Fruit fly (Drosophila melanogaster) whole organism, adult: ENCODE measurements around the gene CG43074.
A peak's percentile ranks its signal among the peaks of the same experiment; 100 is the strongest.

ENCODE experiments used
- CG11617 ChIP-seq: fragments of 200-800 bp; sonication (Bioruptor generic); optimal IDR thresholded peaks from 2 replicates; lab custom pipeline; 2017; ENCODE audit warnings: mild to moderate bottlenecking, missing biosample characterization, missing genetic modification reagents, missing genetic modification characterization
- CG12768 ChIP-seq: fragments of 200-800 bp; sonication (Bioruptor generic); optimal IDR thresholded peaks from 2 replicates; lab custom pipeline; 2017; ENCODE audit warnings: missing biosample characterization, missing genetic modification characterization, mild to moderate bottlenecking, moderate library complexity, missing genetic modification reagents
- CG14711 ChIP-seq: fragments of 200-800 bp; sonication (Bioruptor generic); optimal IDR thresholded peaks from 2 replicates; lab custom pipeline; 2018; ENCODE audit warnings: missing biosample characterization, mild to moderate bottlenecking, missing genetic modification characterization, moderate library complexity
- CG1620 ChIP-seq: fragments of 200-800 bp; sonication (Bioruptor generic); optimal IDR thresholded peaks from 2 replicates; lab custom pipeline; 2016; ENCODE audit warnings: missing biosample characterization, missing genetic modification characterization
- CG33017 ChIP-seq: fragments of 200-800 bp; sonication (Bioruptor generic); optimal IDR thresholded peaks from 2 replicates; lab custom pipeline; 2018; ENCODE audit warnings: missing biosample characterization, mild to moderate bottlenecking, missing genetic modification characterization, moderate library complexity
- CG5204 ChIP-seq: fragments of 200-800 bp; sonication (Bioruptor generic); optimal IDR thresholded peaks from 2 replicates; lab custom pipeline; 2016; ENCODE audit warnings: missing biosample characterization, missing genetic modification characterization
- CG7045 ChIP-seq: fragments of 200-800 bp; sonication (Bioruptor generic); optimal IDR thresholded peaks from 2 replicates; lab custom pipeline; 2017; ENCODE audit warnings: missing biosample characterization, mild to moderate bottlenecking, missing genetic modification characterization
- CG7101 ChIP-seq: fragments of 200-800 bp; sonication (Bioruptor generic); optimal IDR thresholded peaks from 2 replicates; lab custom pipeline; 2018; ENCODE audit warnings: missing biosample characterization, mild to moderate bottlenecking, missing genetic modification characterization, moderate library complexity
- Clk ChIP-seq: fragments of 200-800 bp; sonication (Bioruptor generic); optimal IDR thresholded peaks from 2 replicates; lab custom pipeline; 2017; ENCODE audit warnings: missing biosample characterization, missing genetic modification characterization
- Crg-1 ChIP-seq: fragments of 200-800 bp; sonication (Bioruptor generic); optimal IDR thresholded peaks from 2 replicates; lab custom pipeline; 2016; ENCODE audit warnings: missing biosample characterization, missing genetic modification characterization
- Hr96 ChIP-seq: fragments of 200-800 bp; sonication (Bioruptor generic); optimal IDR thresholded peaks from 2 replicates; lab custom pipeline; 2016; ENCODE audit warnings: missing biosample characterization, missing genetic modification characterization
- Mnt ChIP-seq: fragments of 200-800 bp; sonication (Bioruptor generic); optimal IDR thresholded peaks from 2 replicates; lab custom pipeline; 2016; ENCODE audit warnings: missing biosample characterization, mild to moderate bottlenecking, missing genetic modification characterization
- bab1 ChIP-seq: fragments of 200-800 bp; sonication (Bioruptor generic); optimal IDR thresholded peaks from 3 replicates; lab custom pipeline; 2019; ENCODE audit warnings: missing biosample characterization, mild to moderate bottlenecking, missing genetic modification characterization, moderate library complexity
- cic ChIP-seq: fragments of 200-800 bp; sonication (Bioruptor generic); optimal IDR thresholded peaks from 2 replicates; lab custom pipeline; 2017; ENCODE audit warnings: missing biosample characterization, mild to moderate bottlenecking, missing genetic modification characterization, moderate library complexity
- cnc ChIP-seq, 2 experiments: fragments of >200 bp; optimal IDR thresholded peaks; 2 replicates each; lab custom pipeline; 2017
- kay ChIP-seq: fragments of 200-800 bp; sonication (Bioruptor generic); peaks from one replicate; lab custom pipeline; 2016; ENCODE audit warnings: missing biosample characterization, missing genetic modification characterization, borderline replicate concordance
- ovo ChIP-seq: fragments of 200-800 bp; sonication (Bioruptor generic); optimal IDR thresholded peaks from 2 replicates; lab custom pipeline; 2016; ENCODE audit warnings: missing biosample characterization, missing genetic modification characterization
- pad ChIP-seq: fragments of 200-800 bp; sonication (Bioruptor generic); optimal IDR thresholded peaks from 3 replicates; lab custom pipeline; 2017; ENCODE audit warnings: missing biosample characterization, missing genetic modification characterization, mild to moderate bottlenecking, moderate library complexity, missing genetic modification reagents
- tj ChIP-seq: fragments of 200-800 bp; sonication (Bioruptor generic); optimal IDR thresholded peaks from 3 replicates; lab custom pipeline; 2017; ENCODE audit warnings: missing biosample characterization, mild to moderate bottlenecking, missing genetic modification characterization, moderate library complexity
- toe ChIP-seq: fragments of 200-800 bp; sonication (Bioruptor generic); optimal IDR thresholded peaks from 2 replicates; lab custom pipeline; 2016; ENCODE audit warnings: missing biosample characterization, missing genetic modification characterization

Gene CG43074

DNA sequence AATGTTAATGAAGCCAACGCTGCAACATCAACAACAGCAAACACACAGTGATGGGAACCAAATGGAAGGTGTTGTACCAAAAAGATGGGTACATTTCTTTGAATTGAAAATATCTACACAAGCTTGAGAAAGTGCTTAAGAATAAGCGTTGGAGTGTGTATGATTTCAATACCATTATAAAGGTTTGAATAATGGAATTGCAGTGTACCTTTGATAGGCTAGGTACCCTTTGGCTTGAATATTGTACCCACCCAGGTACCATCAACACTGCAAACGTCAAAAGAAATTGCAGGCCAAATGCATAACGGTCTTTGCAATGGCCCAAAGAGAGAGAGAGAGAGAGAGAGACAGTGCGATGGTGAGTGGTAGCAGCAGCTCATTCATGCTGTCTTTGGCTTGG, 31.8 kb downstream of the CG43074 start:
- no peak for TF ChIP-seq CG11617 (GFP tag; lab: Kevin White, UChicago)
- TF ChIP-seq bab1 (GFP tag; lab: Kevin White, UChicago) = no peak
- TF ChIP-seq toe = no peak
- TF ChIP-seq Hr96 = no peak
- TF ChIP-seq Clk (GFP tag; lab: Kevin White, UChicago) = no peak
- TF ChIP-seq CG33017 (tag; lab: Kevin White, UChicago) = no peak
- TF ChIP-seq CG7045 (GFP tag; lab: Kevin White, UChicago) = no peak
- TF ChIP-seq pad = no peak
- no peak for TF ChIP-seq CG1620 (GFP tag; lab: Kevin White, UChicago)
- TF ChIP-seq CG5204 = no peak
- no peak for TF ChIP-seq CG12768 (GFP tag; lab: Kevin White, UChicago)
- TF ChIP-seq Mnt (GFP tag; lab: Kevin White, UChicago) = no peak

dm6 chr3L:3451774-3452173, 32.7 kb downstream of the CG43074 start:
- TF ChIP-seq toe = no peak
- TF ChIP-seq tj (GFP tag; lab: Kevin White, UChicago) = peak; percentile 7

- no peak for TF ChIP-seq Crg-1 (GFP tag; lab: Kevin White, UChicago)
- no peak for TF ChIP-seq CG7045 (GFP tag; lab: Kevin White, UChicago)
- no peak for TF ChIP-seq CG11617 (GFP tag; lab: Kevin White, UChicago)
- no peak for TF ChIP-seq cnc (optimal IDR thresholded peaks at IDR 0.05; lab: Kevin White, UChicago)
- TF ChIP-seq Mnt (GFP tag; lab: Kevin White, UChicago) = no peak
- no peak for TF ChIP-seq tj (GFP tag; lab: Kevin White, UChicago)
- TF ChIP-seq pad = no peak
- no peak for TF ChIP-seq bab1 (GFP tag; lab: Kevin White, UChicago)
These were observed 34.0 kb downstream of the CG43074 start for dm6 chr3L:3450410-3450809.

DNA sequence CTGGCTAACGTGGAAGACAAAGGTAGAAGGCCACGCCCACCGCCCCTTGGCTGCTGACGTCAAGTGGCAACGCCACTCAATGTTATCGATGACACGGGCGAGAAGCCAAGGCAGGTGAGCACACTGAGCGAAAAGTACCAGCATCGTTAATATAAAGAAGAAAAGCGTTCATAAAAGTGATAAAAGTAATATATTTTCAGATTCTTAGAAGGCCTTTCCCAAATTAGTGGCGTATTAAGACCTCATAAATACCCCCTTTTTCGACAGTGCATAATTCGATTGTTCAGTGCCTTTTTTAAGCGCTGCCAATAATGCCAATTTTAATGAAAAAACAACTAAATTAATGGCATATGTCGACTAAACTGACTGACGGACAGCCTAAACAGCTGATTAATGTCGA, 34.8 kb downstream of the CG43074 start:
- TF ChIP-seq bab1 (GFP tag; lab: Kevin White, UChicago) (no peak), CG11617 (GFP tag; lab: Kevin White, UChicago) (no peak), CG14711 (tag; lab: Kevin White, UChicago) (no peak), Hr96 (no peak), Clk (GFP tag; lab: Kevin White, UChicago) (no peak), ovo (no peak), CG5204 (no peak), toe (no peak), kay (GFP tag; lab: Kevin White, UChicago) (no peak), Crg-1 (GFP tag; lab: Kevin White, UChicago) (no peak), CG12768 (GFP tag; lab: Kevin White, UChicago) (no peak)

DNA sequence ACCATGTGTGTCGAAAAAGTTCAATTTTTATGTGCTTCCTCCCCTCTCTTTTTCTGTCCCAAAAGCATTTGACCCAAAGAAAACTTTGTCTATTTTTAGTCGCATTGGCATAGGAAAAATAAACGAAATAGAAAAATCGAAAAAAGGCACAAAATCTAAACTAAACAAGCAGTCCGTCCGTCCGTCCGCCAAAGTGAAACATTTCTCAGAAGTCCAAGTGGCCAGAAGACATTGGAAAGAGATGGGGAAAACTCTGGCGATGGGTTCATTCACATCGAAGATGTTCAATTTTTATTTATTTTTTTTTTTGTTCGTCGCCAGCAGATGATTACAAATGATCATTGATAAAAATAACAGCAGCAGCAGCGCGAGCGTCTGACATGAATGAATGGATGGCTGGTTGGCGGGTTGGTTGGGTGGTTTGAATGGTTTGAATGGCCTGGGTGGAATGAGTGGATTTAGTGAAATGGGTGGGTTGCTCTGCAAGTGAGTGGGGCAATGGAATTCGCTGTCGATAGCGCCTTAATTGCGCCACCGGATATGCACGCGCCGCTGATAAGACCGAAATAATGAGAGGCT, 36.4 kb downstream of the CG43074 start:
- no peak for TF ChIP-seq toe
- TF ChIP-seq CG33017 (tag; lab: Kevin White, UChicago) = no peak
- TF ChIP-seq CG12768 (GFP tag; lab: Kevin White, UChicago) = no peak
- TF ChIP-seq CG1620 (GFP tag; lab: Kevin White, UChicago) = no peak
- no peak for TF ChIP-seq tj (GFP tag; lab: Kevin White, UChicago)
- TF ChIP-seq Crg-1 (GFP tag; lab: Kevin White, UChicago) = no peak
- no peak for TF ChIP-seq bab1 (GFP tag; lab: Kevin White, UChicago)
- TF ChIP-seq Clk (GFP tag; lab: Kevin White, UChicago) = no peak
- TF ChIP-seq pad = no peak
- no peak for TF ChIP-seq CG7045 (GFP tag; lab: Kevin White, UChicago)
- TF ChIP-seq cnc (optimal IDR thresholded peaks at IDR 0.05; lab: Kevin White, UChicago) = no peak

- TF ChIP-seq CG33017 (tag; lab: Kevin White, UChicago) (no peak), CG12768 (GFP tag; lab: Kevin White, UChicago) (no peak), CG7045 (GFP tag; lab: Kevin White, UChicago) (no peak), pad (no peak), kay (GFP tag; lab: Kevin White, UChicago) (no peak), CG1620 (GFP tag; lab: Kevin White, UChicago) (no peak), Mnt (GFP tag; lab: Kevin White, UChicago) (no peak)
These were observed 40.1 kb downstream of the CG43074 start for dm6 chr3L:3444246-3444785.

- no peak for TF ChIP-seq pad
- no peak for TF ChIP-seq ovo
- no peak for TF ChIP-seq Crg-1 (GFP tag; lab: Kevin White, UChicago)
- TF ChIP-seq CG12768 (GFP tag; lab: Kevin White, UChicago) = no peak
- no peak for TF ChIP-seq CG7045 (GFP tag; lab: Kevin White, UChicago)
- no peak for TF ChIP-seq CG14711 (tag; lab: Kevin White, UChicago)
- no peak for TF ChIP-seq cic
- TF ChIP-seq CG7101 (tag; lab: Kevin White, UChicago) = no peak
- TF ChIP-seq Hr96 = no peak
- TF ChIP-seq CG33017 (tag; lab: Kevin White, UChicago) = no peak
- no peak for TF ChIP-seq CG5204
- TF ChIP-seq bab1 (GFP tag; lab: Kevin White, UChicago) = no peak
- no peak for TF ChIP-seq CG1620 (GFP tag; lab: Kevin White, UChicago)
- TF ChIP-seq cnc (optimal IDR thresholded peaks at IDR 0.05; lab: Kevin White, UChicago) = no peak
- no peak for TF ChIP-seq toe
- no peak for TF ChIP-seq tj (GFP tag; lab: Kevin White, UChicago)
- no peak for TF ChIP-seq Mnt (GFP tag; lab: Kevin White, UChicago)
- no peak for TF ChIP-seq Clk (GFP tag; lab: Kevin White, UChicago)
- no peak for TF ChIP-seq CG11617 (GFP tag; lab: Kevin White, UChicago)
- no peak for TF ChIP-seq kay (GFP tag; lab: Kevin White, UChicago)
These were observed 41.5 kb downstream of the CG43074 start for dm6 chr3L:3442751-3443524.
